Fruit fly (Drosophila melanogaster) whole organism, embryonic: ENCODE measurements around the gene CG15431.

Source experiments
- Atf6 ChIP-seq: fragments of 200-800 bp; sonication (Bioruptor generic); IDR thresholded peaks from 2 replicates; pipeline ENCODE4 v1.3.6; 2022; ENCODE audit warnings: missing biosample characterization, missing genetic modification characterization
- CG12155 ChIP-seq: fragments of 200-800 bp; sonication (Bioruptor generic); optimal IDR thresholded peaks from 3 replicates; lab custom pipeline; 2016; ENCODE audit warnings: missing biosample characterization, missing genetic modification characterization
- CG12942 ChIP-seq: fragments of 200-800 bp; sonication (Bioruptor generic); optimal IDR thresholded peaks from 3 replicates; lab custom pipeline; 2016; ENCODE audit warnings: missing biosample characterization, missing genetic modification characterization
- CG15696 ChIP-seq: fragments of 200-800 bp; sonication (Bioruptor generic); optimal IDR thresholded peaks from 2 replicates; lab custom pipeline; 2019; ENCODE audit warnings: missing biosample characterization, mild to moderate bottlenecking, missing genetic modification characterization, moderate library complexity
- CG16779 ChIP-seq: fragments of 200-800 bp; sonication (Bioruptor generic); IDR thresholded peaks from 2 replicates; pipeline ENCODE4 v1.3.6; 2022; ENCODE audit warnings: missing biosample characterization, missing genetic modification characterization
- CG16815 ChIP-seq: fragments of 200-800 bp; sonication (Bioruptor generic); optimal IDR thresholded peaks from 3 replicates; lab custom pipeline; 2017; ENCODE audit warnings: missing biosample characterization, mild to moderate bottlenecking, missing genetic modification characterization
- CG17359 ChIP-seq: fragments of 200-800 bp; sonication (Bioruptor generic); optimal IDR thresholded peaks from 3 replicates; lab custom pipeline; 2018; ENCODE audit warnings: missing biosample characterization, mild to moderate bottlenecking, missing genetic modification characterization, moderate library complexity
- CG31365 ChIP-seq: fragments of 200-800 bp; sonication (Bioruptor generic); optimal IDR thresholded peaks from 2 replicates; lab custom pipeline; 2018; ENCODE audit warnings: missing biosample characterization, mild to moderate bottlenecking, missing genetic modification characterization
- CG31441 ChIP-seq: fragments of 200-800 bp; sonication (Bioruptor generic); IDR thresholded peaks from 2 replicates; pipeline ENCODE4 v1.3.6; 2022; ENCODE audit warnings: missing biosample characterization, missing genetic modification characterization
- CG3163 ChIP-seq: fragments of 200-800 bp; sonication (Bioruptor generic); optimal IDR thresholded peaks from 3 replicates; lab custom pipeline; 2016; ENCODE audit warnings: missing biosample characterization, missing genetic modification characterization
- CG32532 ChIP-seq: fragments of 200-800 bp; sonication (Bioruptor generic); IDR thresholded peaks from 2 replicates; pipeline ENCODE4 v1.3.6; 2022; ENCODE audit warnings: missing biosample characterization, missing genetic modification characterization
- CG43689 ChIP-seq: fragments of 200-800 bp; sonication (Bioruptor generic); IDR thresholded peaks from 2 replicates; pipeline ENCODE4 v1.3.6; 2022; ENCODE audit warnings: missing biosample characterization, missing genetic modification characterization
- CG4730 ChIP-seq: fragments of 200-800 bp; sonication (Bioruptor generic); IDR thresholded peaks from 2 replicates; pipeline ENCODE4 v1.3.6; 2022; ENCODE audit warnings: missing biosample characterization, missing genetic modification characterization
- CG7928 ChIP-seq: fragments of 200-800 bp; sonication (Bioruptor generic); optimal IDR thresholded peaks from 2 replicates; lab custom pipeline; 2017; ENCODE audit warnings: missing biosample characterization, mild to moderate bottlenecking, missing genetic modification characterization
- CG8290 ChIP-seq, 3 experiments: fragments of 200-800 bp; sonication (Bioruptor generic); optimal IDR thresholded peaks; 2 replicates each; lab custom pipeline; 2016 to 2019; ENCODE audit warnings: missing biosample characterization in 3 of 3, missing genetic modification characterization in 3 of 3, mild to moderate bottlenecking in 2 of 3, moderate library complexity in 1 of 3
- CG8478 ChIP-seq: fragments of >200 bp; optimal IDR thresholded peaks from 2 replicates; lab custom pipeline; 2018
- CG8944 ChIP-seq: fragments of 200-800 bp; sonication (Bioruptor generic); optimal IDR thresholded peaks from 3 replicates; lab custom pipeline; 2016; ENCODE audit warnings: missing biosample characterization, missing genetic modification characterization
- Doc2 ChIP-seq: fragments of 200-800 bp; sonication (Bioruptor generic); IDR thresholded peaks from 2 replicates; pipeline ENCODE4 v1.3.6; 2022; ENCODE audit warnings: missing biosample characterization, missing genetic modification characterization
- Elba2 ChIP-seq: fragments of 200-800 bp; sonication (Bioruptor generic); optimal IDR thresholded peaks from 3 replicates; lab custom pipeline; 2016; ENCODE audit warnings: missing biosample characterization, missing genetic modification characterization
- Fer3 ChIP-seq: fragments of 200-800 bp; sonication (Bioruptor generic); optimal IDR thresholded peaks from 2 replicates; lab custom pipeline; 2018; ENCODE audit warnings: missing biosample characterization, mild to moderate bottlenecking, missing genetic modification characterization, moderate library complexity
- Hr78 ChIP-seq, 2 experiments: fragments of 200-800 bp in 1 of 2; fragments of >200 bp in 1 of 2; sonication (Bioruptor generic) in 1 of 2; optimal IDR thresholded peaks; 2 replicates each; lab custom pipeline; 2017 to 2019; ENCODE audit warnings: missing biosample characterization in 2 of 2, missing genetic modification characterization in 2 of 2, mild to moderate bottlenecking in 1 of 2, moderate library complexity in 1 of 2
- Jarid2 ChIP-seq: fragments of 200-800 bp; sonication (Bioruptor generic); optimal IDR thresholded peaks from 3 replicates; lab custom pipeline; 2017; ENCODE audit warnings: mild to moderate bottlenecking, missing biosample characterization, missing genetic modification reagents, missing genetic modification characterization
- Lpt ChIP-seq: fragments of >200 bp; optimal IDR thresholded peaks from 2 replicates; lab custom pipeline; 2018; ENCODE audit warnings: missing biosample characterization, missing genetic modification characterization
- Mad ChIP-seq: fragments of 200-800 bp; sonication (Bioruptor generic); optimal IDR thresholded peaks from 2 replicates; lab custom pipeline; 2016; ENCODE audit warnings: missing biosample characterization, missing genetic modification characterization
- Max ChIP-seq: fragments of 200-800 bp; sonication (Bioruptor generic); optimal IDR thresholded peaks from 2 replicates; lab custom pipeline; 2016; ENCODE audit warnings: missing biosample characterization, mild to moderate bottlenecking, missing genetic modification characterization
- NfI ChIP-seq: fragments of 200-800 bp; sonication (Bioruptor generic); optimal IDR thresholded peaks from 3 replicates; lab custom pipeline; 2018; ENCODE audit warnings: missing biosample characterization, mild to moderate bottlenecking, missing genetic modification characterization, moderate library complexity
- Pdp1 ChIP-seq, 2 experiments: fragments of 200-800 bp; sonication (Bioruptor generic); optimal IDR thresholded peaks; 3 replicates each; lab custom pipeline; 2016; ENCODE audit warnings: missing biosample characterization in 2 of 2, missing genetic modification characterization in 2 of 2, mild to moderate bottlenecking in 1 of 2, moderate library complexity in 1 of 2
- cg ChIP-seq: fragments of 200-800 bp; sonication (Bioruptor generic); optimal IDR thresholded peaks from 3 replicates; lab custom pipeline; 2019; ENCODE audit warnings: missing biosample characterization, mild to moderate bottlenecking, missing genetic modification characterization, moderate library complexity
- chm ChIP-seq: fragments of 200-800 bp; sonication (Bioruptor generic); IDR thresholded peaks from 2 replicates; pipeline ENCODE4 v1.3.6; 2022; ENCODE audit warnings: missing biosample characterization, missing genetic modification characterization
- dpn ChIP-seq, 2 experiments: fragments of 200-800 bp; sonication (Bioruptor generic); optimal IDR thresholded peaks; 3 replicates each; lab custom pipeline; 2016; ENCODE audit warnings: missing biosample characterization in 2 of 2, missing genetic modification characterization in 2 of 2
- en ChIP-seq: fragments of 200-800 bp; sonication (Bioruptor generic); optimal IDR thresholded peaks from 2 replicates; lab custom pipeline; 2016; ENCODE audit warnings: missing biosample characterization, missing genetic modification characterization
- ewg ChIP-seq: fragments of 200-800 bp; sonication (Bioruptor generic); optimal IDR thresholded peaks from 3 replicates; lab custom pipeline; 2017; ENCODE audit warnings: mild to moderate bottlenecking, missing biosample characterization, missing genetic modification reagents, missing genetic modification characterization
- fd64A ChIP-seq: fragments of 200-800 bp; sonication (Bioruptor generic); optimal IDR thresholded peaks from 3 replicates; lab custom pipeline; 2018; ENCODE audit warnings: missing biosample characterization, mild to moderate bottlenecking, missing genetic modification characterization
- fd96Cb ChIP-seq: fragments of 200-800 bp; sonication (Bioruptor generic); optimal IDR thresholded peaks from 2 replicates; lab custom pipeline; 2018; ENCODE audit warnings: missing biosample characterization, mild to moderate bottlenecking, missing genetic modification characterization, moderate library complexity
- lilli ChIP-seq: fragments of 200-800 bp; sonication (Bioruptor generic); optimal IDR thresholded peaks from 3 replicates; lab custom pipeline; 2016; ENCODE audit warnings: missing biosample characterization, missing genetic modification characterization
- pan ChIP-seq, 4 experiments: fragments of >200 bp in 3 of 4; fragments of 200-800 bp in 1 of 4; sonication (Bioruptor generic) in 1 of 4; optimal IDR thresholded peaks in 3 of 4; IDR thresholded peaks in 1 of 4; 2 replicates each; pipeline versions ENCODE4 v1.3.6 to Lab custom; 2017 to 2022; ENCODE audit warnings: missing biosample characterization in 2 of 4, missing genetic modification characterization in 2 of 4, mixed read lengths in 1 of 4
- pb ChIP-seq: fragments of 200-800 bp; sonication (Bioruptor generic); optimal IDR thresholded peaks from 3 replicates; lab custom pipeline; 2016; ENCODE audit warnings: missing biosample characterization, missing genetic modification characterization
- peb ChIP-seq: fragments of 200-800 bp; sonication (Bioruptor generic); IDR thresholded peaks from 2 replicates; pipeline ENCODE4 v1.3.6; 2022; ENCODE audit warnings: missing biosample characterization, missing genetic modification characterization
- pho ChIP-seq: fragments of 200-800 bp; sonication (Bioruptor generic); optimal IDR thresholded peaks from 2 replicates; lab custom pipeline; 2016; ENCODE audit warnings: missing biosample characterization, missing genetic modification characterization
- pita ChIP-seq: fragments of 200-800 bp; sonication (Bioruptor generic); optimal IDR thresholded peaks from 2 replicates; lab custom pipeline; 2017; ENCODE audit warnings: missing biosample characterization, mild to moderate bottlenecking, missing genetic modification characterization
- pnt ChIP-seq: fragments of 200-800 bp; sonication (Bioruptor generic); optimal IDR thresholded peaks from 3 replicates; lab custom pipeline; 2016; ENCODE audit warnings: missing biosample characterization, missing genetic modification characterization
- pros ChIP-seq: fragments of 200-800 bp; sonication (Bioruptor generic); optimal IDR thresholded peaks from 3 replicates; lab custom pipeline; 2019; ENCODE audit warnings: missing biosample characterization, mild to moderate bottlenecking, missing genetic modification characterization, moderate library complexity
- scrt ChIP-seq: fragments of 200-800 bp; sonication (Bioruptor generic); optimal IDR thresholded peaks from 2 replicates; lab custom pipeline; 2018; ENCODE audit warnings: missing biosample characterization, mild to moderate bottlenecking, missing genetic modification characterization, moderate library complexity
- sens-2 ChIP-seq: fragments of 200-800 bp; sonication (Bioruptor generic); IDR thresholded peaks from 2 replicates; pipeline ENCODE4 v1.3.6; 2022; ENCODE audit warnings: missing biosample characterization, missing genetic modification characterization
- sob ChIP-seq: fragments of 200-800 bp; sonication (Bioruptor generic); IDR thresholded peaks from 2 replicates; pipeline ENCODE4 v1.3.6; 2022; ENCODE audit warnings: missing biosample characterization, missing genetic modification characterization
- unc-4 ChIP-seq: fragments of 200-800 bp; sonication (Bioruptor generic); IDR thresholded peaks from 2 replicates; pipeline ENCODE4 v1.3.6; 2022; ENCODE audit warnings: missing biosample characterization, missing genetic modification characterization; ENCODE audit not compliant: partially characterized antibody
- zen2 ChIP-seq: fragments of 200-800 bp; sonication (Bioruptor generic); IDR thresholded peaks from 3 replicates; pipeline ENCODE4 v1.3.6; 2022; ENCODE audit warnings: missing biosample characterization, missing genetic modification characterization; ENCODE audit not compliant: partially characterized antibody

CG15431 gene

dm6 chr2L:4458119-4459056 lies 17.3 kb upstream of the CG15431 start, which contains the start of gene RpL27A (continued):
- no peak for TF ChIP-seq pan (optimal IDR thresholded peaks at IDR 0.05; lab: Kevin White, UChicago)
- peak in 1 of 2 experiments; percentile 78 for TF ChIP-seq pan (GFP tag; optimal IDR thresholded peaks at IDR 0.05 in 1 of 2, IDR thresholded peaks at IDR 0.05 in 1 of 2)
- peak; percentile 83 for TF ChIP-seq sob (GFP tag; lab: Robert Waterston, UW)
- peak; percentile 59 for TF ChIP-seq peb
- TF ChIP-seq pnt (GFP tag; lab: Kevin White, UChicago): no peak
- TF ChIP-seq CG32532 (GFP tag; lab: Robert Waterston, UW): peak; percentile 84
- peak; percentile 57 for TF ChIP-seq pho (GFP tag; lab: Kevin White, UChicago)
- TF ChIP-seq scrt (GFP tag; lab: Kevin White, UChicago): peak; percentile 73
- TF ChIP-seq pita: peak; percentile 70
- TF ChIP-seq chm (GFP tag; lab: Robert Waterston, UW): peak; percentile 95
- TF ChIP-seq CG7928 (GFP tag; lab: Kevin White, UChicago): peak; percentile 39
- peak; percentile 69 for TF ChIP-seq ewg
- no peak for TF ChIP-seq cg (GFP tag; lab: Kevin White, UChicago)
- TF ChIP-seq CG17359 (tag; lab: Kevin White, UChicago): peak; percentile 72
- peak; percentile 67 for TF ChIP-seq CG12942 (GFP tag; lab: Kevin White, UChicago)
- peak; percentile 71 for TF ChIP-seq Jarid2 (GFP tag; lab: Kevin White, UChicago)
- TF ChIP-seq zen2: no peak
- TF ChIP-seq CG8290 (GFP tag; optimal IDR thresholded peaks at IDR 0.05; lab: Kevin White, UChicago): peak; percentile 68
- TF ChIP-seq CG8290 (tag; optimal IDR thresholded peaks at IDR 0.05; lab: Kevin White, UChicago): peak in 1 of 2 experiments; percentile 94
- no peak for TF ChIP-seq Doc2
- TF ChIP-seq pros (GFP tag; lab: Kevin White, UChicago): peak; percentile 16
- TF ChIP-seq CG4730 (GFP tag; lab: Robert Waterston, UW): peak; percentile 63
- peak; percentile 46; the same call in 1 of the 2 replicates for TF ChIP-seq unc-4 (GFP tag; lab: Robert Waterston, UW)
- TF ChIP-seq CG16815 (GFP tag; lab: Kevin White, UChicago): peak; percentile 47
- TF ChIP-seq NfI (GFP tag; lab: Kevin White, UChicago): peak; percentile 94
- peak; percentile 58 for TF ChIP-seq CG8944 (GFP tag; lab: Kevin White, UChicago)
- peak; percentile 23 for TF ChIP-seq CG15696 (tag; lab: Kevin White, UChicago)
- TF ChIP-seq CG31365: peak; percentile 79
- peak; percentile 68 for TF ChIP-seq pb (GFP tag; lab: Kevin White, UChicago)
- peak; percentile 60 for TF ChIP-seq lilli (GFP tag; lab: Kevin White, UChicago)
- TF ChIP-seq Lpt: no peak
- peak; percentile 71 for TF ChIP-seq CG43689 (GFP tag; lab: Robert Waterston, UW)
- peak; percentile 15 for TF ChIP-seq CG12155 (GFP tag; lab: Kevin White, UChicago)
- peak; percentile 80 for TF ChIP-seq fd64A (GFP tag; lab: Kevin White, UChicago)
- TF ChIP-seq fd96Cb (tag; lab: Kevin White, UChicago): peak; percentile 38
- peak; percentile 42 for TF ChIP-seq en
- peak; percentile 72 for TF ChIP-seq Fer3 (tag; lab: Kevin White, UChicago)
- TF ChIP-seq Atf6 (GFP tag; lab: Robert Waterston, UW): peak; percentile 72
- TF ChIP-seq Pdp1 (GFP tag; optimal IDR thresholded peaks at IDR 0.05; lab: Kevin White, UChicago): peak; percentile 29 to 62
- peak; percentile 83 for TF ChIP-seq CG31441
- peak; percentile 76 for TF ChIP-seq Mad
- TF ChIP-seq dpn (GFP tag; optimal IDR thresholded peaks at IDR 0.05; lab: Kevin White, UChicago): peak; percentile 67 to 68
- TF ChIP-seq Hr78 (GFP tag; optimal IDR thresholded peaks at IDR 0.05; lab: Kevin White, UChicago): peak in 1 of 2 experiments; percentile 10
- no peak for TF ChIP-seq CG8478 (lab: Kevin White, UChicago)
- TF ChIP-seq sens-2 (GFP tag; lab: Robert Waterston, UW): peak; percentile 82
- no peak for TF ChIP-seq Elba2 (GFP tag; lab: Kevin White, UChicago)
- TF ChIP-seq CG3163: peak; percentile 58
- peak; percentile 75 for TF ChIP-seq Max (GFP tag; lab: Kevin White, UChicago)
- TF ChIP-seq CG16779: peak; percentile 77
